Worm (Caenorhabditis elegans): ENCODE results near the gene sra-7.

ce11 chrII:9566045-9566444, 21.6 kb downstream of the sra-7 start:
- TF ChIP-seq mab-9 (GFP tag; IDR thresholded peaks at IDR 0.05) = no peak
- peak; percentile 25 for TF ChIP-seq xbp-1 (tag; optimal IDR thresholded peaks at IDR 0.05)
- TF ChIP-seq nhr-77 (tag; optimal IDR thresholded peaks at IDR 0.05) = peak; percentile 17
- no peak for TF ChIP-seq pqm-1 (tag; optimal IDR thresholded peaks at IDR 0.05)

Data from whole organism, L1 larva.